Fruit fly (Drosophila melanogaster): ENCODE results near the gene Arfrp1.
A peak's percentile ranks its signal among the peaks of the same experiment; 100 is the strongest.

The Arfrp1 gene

dm6 chrX:9066802-9067489 is 39.9 kb upstream of the Arfrp1 start (continued):
- peak; percentile 59 for TF ChIP-seq Ada2b (GFP tag; IDR thresholded peaks at IDR 0.05)
- no peak for TF ChIP-seq maf-S (GFP tag; optimal IDR thresholded peaks at IDR 0.05)
- TF ChIP-seq HmgD (GFP tag; optimal IDR thresholded peaks at IDR 0.05) = no peak
- no peak for TF ChIP-seq Side (GFP tag; optimal IDR thresholded peaks at IDR 0.05)
- TF ChIP-seq sima (GFP tag; optimal IDR thresholded peaks at IDR 0.05) = no peak
- TF ChIP-seq Tbp (GFP tag; optimal IDR thresholded peaks at IDR 0.05) = no peak
- no peak for TF ChIP-seq CG16779 (GFP tag; IDR thresholded peaks at IDR 0.05)
- no peak for TF ChIP-seq CG7745 (tag; optimal IDR thresholded peaks at IDR 0.05)
- no peak for TF ChIP-seq NC2α (GFP tag; optimal IDR thresholded peaks at IDR 0.05)
- peak; percentile 10 for TF ChIP-seq CG9727 (GFP tag; optimal IDR thresholded peaks at IDR 0.05)
- TF ChIP-seq Nf-YB (GFP tag; optimal IDR thresholded peaks at IDR 0.05) = no peak
- TF ChIP-seq HLH54F (GFP tag; optimal IDR thresholded peaks at IDR 0.05) = no peak
- TF ChIP-seq chn (GFP tag; optimal IDR thresholded peaks at IDR 0.05) = no peak
- no peak for TF ChIP-seq Dll (GFP tag; IDR thresholded peaks at IDR 0.05; ENCODE audit: partially characterized antibody)
- TF ChIP-seq Drgx (GFP tag; IDR thresholded peaks at IDR 0.05) = peak; percentile 71
- TF ChIP-seq Jarid2 (GFP tag; optimal IDR thresholded peaks at IDR 0.05) = no peak
- TF ChIP-seq dmrt11E (tag; optimal IDR thresholded peaks at IDR 0.05) = no peak
- TF ChIP-seq phol (tag; optimal IDR thresholded peaks at IDR 0.05) = peak; percentile 36
- TF ChIP-seq CG9215 (GFP tag; IDR thresholded peaks at IDR 0.05) = peak; percentile 26; the same call in 1 of the 2 replicates

DNA sequence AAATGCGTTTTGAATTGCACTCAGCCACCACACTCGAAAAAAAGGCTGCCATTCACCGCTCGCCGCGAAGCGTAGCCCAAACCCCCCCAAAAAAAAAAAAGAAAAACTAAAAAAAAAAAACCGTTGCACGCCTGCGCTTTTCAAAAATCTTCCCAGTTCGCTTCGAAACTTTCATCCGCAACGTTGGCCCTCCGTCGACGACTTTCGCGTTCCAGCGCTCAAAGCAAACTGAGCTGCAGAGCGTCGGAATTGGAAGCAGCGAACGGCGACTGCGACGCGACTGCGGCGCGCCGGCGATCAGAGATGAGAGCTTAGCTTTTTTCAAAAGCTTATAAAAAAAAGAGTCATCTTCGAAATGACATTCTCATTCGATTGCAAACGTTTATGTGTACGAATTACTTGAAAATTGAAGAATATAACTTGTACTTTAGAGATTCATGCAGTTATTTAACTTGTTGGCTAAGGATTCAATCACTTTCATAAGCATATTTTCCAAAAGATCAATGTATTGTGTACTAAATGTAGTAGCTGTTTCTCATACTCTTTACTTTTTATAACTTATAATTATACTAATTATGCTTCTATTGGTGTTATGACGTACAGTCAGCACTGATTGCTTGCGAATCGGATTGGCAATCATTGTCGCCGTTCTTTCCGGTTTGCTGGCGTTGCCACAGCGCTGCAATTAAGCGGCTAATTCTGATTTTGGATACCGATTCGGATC is 39.0 kb upstream of the Arfrp1 start, which contains the start of gene CG15365:
Gene CG15365, minus strand, starts transcription at position 230 of the 724 bp plus-strand sequence.
- TF ChIP-seq CG17359 (tag; optimal IDR thresholded peaks at IDR 0.05) (peak; percentile 35), CG10274 (GFP tag; optimal IDR thresholded peaks at IDR 0.05) (no peak), CG2116 (GFP tag; optimal IDR thresholded peaks at IDR 0.05) (no peak), CG12769 (tag; optimal IDR thresholded peaks at IDR 0.05) (no peak), btn (GFP tag; optimal IDR thresholded peaks at IDR 0.05) (no peak), pfk (GFP tag; optimal IDR thresholded peaks at IDR 0.05) (no peak), CG8388 (GFP tag; optimal IDR thresholded peaks at IDR 0.05) (no peak), CG2889 (GFP tag; IDR thresholded peaks at IDR 0.05) (no peak), CG30403 (GFP tag; optimal IDR thresholded peaks at IDR 0.05) (no peak), CG16779 (GFP tag; IDR thresholded peaks at IDR 0.05) (no peak), Hsf (GFP tag; optimal IDR thresholded peaks at IDR 0.05) (no peak), CG2129 (GFP tag; IDR thresholded peaks at IDR 0.05; ENCODE audit: partially characterized antibody) (no peak), CG6683 (GFP tag; optimal IDR thresholded peaks at IDR 0.05) (no peak), h (optimal IDR thresholded peaks at IDR 0.05) (no peak), CG8359 (GFP tag; optimal IDR thresholded peaks at IDR 0.05; ENCODE audit: borderline replicate concordance) (no peak), Optix (GFP tag; IDR thresholded peaks at IDR 0.05) (no peak), tio (GFP tag; optimal IDR thresholded peaks at IDR 0.05) (no peak), Doc3 (GFP tag; IDR thresholded peaks at IDR 0.05; ENCODE audit: partially characterized antibody) (no peak), CG18599 (GFP tag; optimal IDR thresholded peaks at IDR 0.05) (no peak), Atf3 (GFP tag; optimal IDR thresholded peaks at IDR 0.05) (no peak), Camta (GFP tag; optimal IDR thresholded peaks at IDR 0.05) (no peak), Bdp1 (GFP tag; optimal IDR thresholded peaks at IDR 0.05) (no peak), Myb (GFP tag; optimal IDR thresholded peaks at IDR 0.05) (peak; percentile 43), knrl (GFP tag; IDR thresholded peaks at IDR 0.05; ENCODE audit: partially characterized antibody) (peak; percentile 32; the same call in 1 of the 3 replicates), Bgb (GFP tag; IDR thresholded peaks at IDR 0.05; ENCODE audit: partially characterized antibody) (peak; percentile 50; the same call in 1 of the 2 replicates), Hmr (GFP tag; optimal IDR thresholded peaks at IDR 0.05) (no peak), CG10543 (GFP tag; optimal IDR thresholded peaks at IDR 0.05) (no peak), ro (GFP tag; IDR thresholded peaks at IDR 0.05) (no peak), CG2712 (tag; optimal IDR thresholded peaks at IDR 0.05) (peak; percentile 3), cwo (GFP tag; optimal IDR thresholded peaks at IDR 0.05) (no peak)

All from whole organism, embryonic.